Worm (Caenorhabditis elegans): Measurements from ENCODE around the gene dnj-18.

Gene dnj-18

DNA sequence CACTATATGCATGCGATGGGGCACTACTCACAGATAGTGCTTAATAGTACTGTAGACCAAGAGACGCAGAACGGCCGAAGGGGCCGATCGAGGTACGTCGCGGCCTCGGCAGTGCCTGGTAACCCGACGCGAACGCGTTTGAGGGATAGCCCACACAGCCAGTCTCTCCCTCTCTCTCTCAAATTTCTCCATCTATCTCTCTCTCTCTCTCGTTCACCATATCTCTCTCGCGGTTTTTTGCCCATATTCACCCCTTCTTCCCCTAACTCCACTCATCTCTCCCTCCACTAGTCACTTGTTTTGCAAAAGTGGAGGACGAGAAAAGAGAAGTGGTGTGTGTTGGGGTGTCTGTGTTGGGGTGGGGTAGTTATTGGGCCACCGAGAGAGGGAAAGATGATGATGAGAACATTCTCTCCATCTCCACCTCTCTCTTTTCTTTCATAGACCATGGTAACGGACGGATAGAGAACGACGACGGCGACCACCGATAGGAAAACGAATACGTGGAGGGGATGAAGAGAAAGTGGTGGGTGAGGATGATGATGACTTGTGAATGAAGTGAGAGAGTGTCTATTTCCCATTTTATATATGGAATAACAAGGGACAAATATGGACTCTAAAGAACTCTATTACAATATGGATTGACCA is 31.0 kb upstream of the dnj-18 start:
- TF ChIP-seq snu-23 (GFP tag; optimal IDR thresholded peaks at IDR 0.05) (peak; percentile 61), skn-1 (tag; optimal IDR thresholded peaks at IDR 0.05) (peak; percentile 71), unc-130 (tag; optimal IDR thresholded peaks at IDR 0.05) (no peak), blmp-1 (tag; optimal IDR thresholded peaks at IDR 0.05) (peak; percentile 87), nhr-19 (GFP tag; conservative IDR thresholded peaks at IDR 0.05) (peak; percentile 33; the same call in 1 of the 2 replicates), elt-2 (tag; optimal IDR thresholded peaks at IDR 0.05) (no peak), nhr-90 (tag; optimal IDR thresholded peaks at IDR 0.05; ENCODE audit: poor library complexity) (peak; percentile 34), ztf-11 (tag; optimal IDR thresholded peaks at IDR 0.05) (peak in 1 of 2 experiments; percentile 25), unc-86 (tag; optimal IDR thresholded peaks at IDR 0.05) (peak; percentile 25), nhr-71 (tag; optimal IDR thresholded peaks at IDR 0.05) (peak; percentile 61), fkh-10 (GFP tag; optimal IDR thresholded peaks at IDR 0.05) (no peak), fkh-4 (tag; optimal IDR thresholded peaks at IDR 0.05; ENCODE audit: borderline replicate concordance) (no peak), sptf-1 (tag; optimal IDR thresholded peaks at IDR 0.05) (no peak), efl-1 (optimal IDR thresholded peaks at IDR 0.05) (peak; percentile 36 to 37), efl-1 (GFP tag; optimal IDR thresholded peaks at IDR 0.05 in 1 of 2) (peak; percentile 21 to 95), lin-14 (GFP tag; optimal IDR thresholded peaks at IDR 0.05) (peak; percentile 94), mep-1 (tag; optimal IDR thresholded peaks at IDR 0.05) (peak; percentile 66), dpl-1 (GFP tag; optimal IDR thresholded peaks at IDR 0.05) (peak in 2 of 3 experiments; percentile 3 to 24), mdl-1 (tag; optimal IDR thresholded peaks at IDR 0.05) (peak in 1 of 2 experiments; percentile 32), lin-35 (GFP tag; optimal IDR thresholded peaks at IDR 0.05) (peak; percentile 25 to 50), F16B12.6 (tag; optimal IDR thresholded peaks at IDR 0.05) (peak; percentile 8), nhr-47 (tag; optimal IDR thresholded peaks at IDR 0.05) (peak; percentile 51), snpc-4 (tag; optimal IDR thresholded peaks at IDR 0.05) (peak; percentile 31), swsn-7 (tag; optimal IDR thresholded peaks at IDR 0.05) (peak; percentile 46), nhr-85 (tag) (peak; percentile 89), fkh-8 (tag; optimal IDR thresholded peaks at IDR 0.05) (peak; percentile 43), C34B4.2 (tag; optimal IDR thresholded peaks at IDR 0.05) (no peak), vab-15 (tag; optimal IDR thresholded peaks at IDR 0.05) (no peak), nhr-84 (tag; optimal IDR thresholded peaks at IDR 0.05) (no peak), xbp-1 (tag; optimal IDR thresholded peaks at IDR 0.05) (peak; percentile 39), unc-98 (GFP tag; IDR thresholded peaks at IDR 0.05) (no peak), lsy-2 (tag; optimal IDR thresholded peaks at IDR 0.05) (peak; percentile 33 to 62), hpl-2 (GFP tag; optimal IDR thresholded peaks at IDR 0.05) (no peak), ceh-82 (tag; optimal IDR thresholded peaks at IDR 0.05) (peak in 2 of 3 experiments; percentile 22 to 63), nhr-20 (tag; optimal IDR thresholded peaks at IDR 0.05) (peak; percentile 51), tbx-2 (tag; optimal IDR thresholded peaks at IDR 0.05) (peak; percentile 18), tlp-1 (tag; optimal IDR thresholded peaks at IDR 0.05) (no peak), nhr-77 (tag; optimal IDR thresholded peaks at IDR 0.05) (peak; percentile 22), jun-1 (tag; optimal IDR thresholded peaks at IDR 0.05) (no peak), unc-62 (GFP tag; optimal IDR thresholded peaks at IDR 0.05) (no peak), rnt-1 (tag; optimal IDR thresholded peaks at IDR 0.05) (peak; percentile 29)

DNA sequence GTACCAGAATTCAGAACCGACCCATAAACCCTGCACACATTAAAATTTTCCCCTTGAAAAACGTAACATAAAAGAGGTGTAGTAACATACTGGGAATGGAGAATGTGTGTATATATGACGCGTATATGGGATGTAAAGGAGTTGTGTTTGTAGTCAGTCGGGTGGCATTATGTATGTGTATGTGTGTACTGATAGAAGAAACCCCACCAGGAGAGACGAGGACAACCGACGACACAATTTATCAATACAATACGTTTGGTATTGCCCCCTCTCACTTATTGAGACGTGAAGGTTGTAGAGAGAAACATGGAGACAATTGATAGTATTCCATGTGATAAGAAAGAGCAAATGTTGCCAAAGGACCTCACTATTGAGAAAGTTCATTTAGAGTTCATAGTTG is 29.8 kb upstream of the dnj-18 start:
- TF ChIP-seq lin-14 (GFP tag; optimal IDR thresholded peaks at IDR 0.05) (peak; percentile 3), lsy-2 (tag; optimal IDR thresholded peaks at IDR 0.05) (no peak), pqm-1 (tag; optimal IDR thresholded peaks at IDR 0.05) (peak; percentile 25), pag-3 (tag; optimal IDR thresholded peaks at IDR 0.05; ENCODE audit: borderline replicate concordance, insufficient read depth) (no peak), pax-3 (tag; optimal IDR thresholded peaks at IDR 0.05) (no peak), lin-35 (GFP tag; optimal IDR thresholded peaks at IDR 0.05) (peak in 1 of 2 experiments; percentile 20), sptf-1 (tag; optimal IDR thresholded peaks at IDR 0.05) (no peak), fkh-10 (GFP tag; optimal IDR thresholded peaks at IDR 0.05) (no peak), nhr-90 (tag; optimal IDR thresholded peaks at IDR 0.05; ENCODE audit: poor library complexity) (no peak), unc-98 (GFP tag; IDR thresholded peaks at IDR 0.05) (no peak), C16A3.4 (tag; optimal IDR thresholded peaks at IDR 0.05) (no peak), C04F5.9 (tag; optimal IDR thresholded peaks at IDR 0.05) (no peak), snpc-4 (tag; optimal IDR thresholded peaks at IDR 0.05) (no peak), skn-1 (tag; optimal IDR thresholded peaks at IDR 0.05) (no peak), nhr-12 (tag; optimal IDR thresholded peaks at IDR 0.05) (no peak), hlh-4 (tag; optimal IDR thresholded peaks at IDR 0.05) (no peak), elt-2 (tag; optimal IDR thresholded peaks at IDR 0.05) (peak; percentile 46), grh-1 (GFP tag; IDR thresholded peaks at IDR 0.05) (no peak), efl-1 (optimal IDR thresholded peaks at IDR 0.05) (no peak), efl-1 (GFP tag; optimal IDR thresholded peaks at IDR 0.05 in 1 of 2) (peak in 1 of 2 experiments; percentile 59), mep-1 (tag; optimal IDR thresholded peaks at IDR 0.05) (no peak)
